Fruit fly (Drosophila melanogaster): ENCODE data around the gene Irp-1A.

Irp-1A gene

dm6 chr3R:22720808-22721306, 3.5 kb downstream of the Irp-1A start, which contains the start of gene wge (continued):
- TF ChIP-seq CG9817 (tag; optimal IDR thresholded peaks at IDR 0.05) = no peak
- peak; percentile 48 for TF ChIP-seq stwl (tag; optimal IDR thresholded peaks at IDR 0.05)
- no peak for TF ChIP-seq vvl (GFP tag; IDR thresholded peaks at IDR 0.05)
- TF ChIP-seq D (optimal IDR thresholded peaks at IDR 0.05) = no peak
- no peak for TF ChIP-seq D (GFP tag; optimal IDR thresholded peaks at IDR 0.05)
- TF ChIP-seq Sox102F (GFP tag; optimal IDR thresholded peaks at IDR 0.05) = no peak
- no peak for TF ChIP-seq CG10462 (GFP tag; optimal IDR thresholded peaks at IDR 0.05)
- TF ChIP-seq CG31224 (GFP tag; IDR thresholded peaks at IDR 0.05) = no peak
- TF ChIP-seq CG12219 (GFP tag; optimal IDR thresholded peaks at IDR 0.05) = no peak
- no peak for TF ChIP-seq Aef1 (GFP tag; IDR thresholded peaks at IDR 0.05)
- TF ChIP-seq CG4404 (GFP tag; IDR thresholded peaks at IDR 0.05) = no peak
- no peak for TF ChIP-seq CG4282 (GFP tag; optimal IDR thresholded peaks at IDR 0.05)
- no peak for TF ChIP-seq CG1832 (GFP tag; optimal IDR thresholded peaks at IDR 0.05)
- no peak for TF ChIP-seq Ravus (GFP tag; IDR thresholded peaks at IDR 0.05)
- no peak for TF ChIP-seq slou (GFP tag; optimal IDR thresholded peaks at IDR 0.05)
- no peak for TF ChIP-seq Dek (tag; optimal IDR thresholded peaks at IDR 0.05)
- TF ChIP-seq Doc3 (GFP tag; IDR thresholded peaks at IDR 0.05; ENCODE audit: partially characterized antibody) = peak; percentile 44; the same call in 2 of the 3 replicates
- TF ChIP-seq CG11085 (GFP tag; IDR thresholded peaks at IDR 0.05) = no peak
- TF ChIP-seq CG43689 (GFP tag; IDR thresholded peaks at IDR 0.05) = no peak
- TF ChIP-seq HLH3B (GFP tag; IDR thresholded peaks at IDR 0.05) = no peak
- peak; percentile 1 for TF ChIP-seq CG2678 (tag; optimal IDR thresholded peaks at IDR 0.05)
- TF ChIP-seq CG15073 (GFP tag; optimal IDR thresholded peaks at IDR 0.05) = no peak
- TF ChIP-seq CG32767 (GFP tag; IDR thresholded peaks at IDR 0.05) = no peak
- TF ChIP-seq jigr1 (GFP tag; IDR thresholded peaks at IDR 0.05) = no peak
- TF ChIP-seq nmo (GFP tag; optimal IDR thresholded peaks at IDR 0.05) = peak; percentile 21
- TF ChIP-seq CG15011 (GFP tag; optimal IDR thresholded peaks at IDR 0.05) = no peak
- TF ChIP-seq Lhr (GFP tag; optimal IDR thresholded peaks at IDR 0.05) = no peak
- peak; percentile 40; the same call in 1 of the 2 replicates for TF ChIP-seq Drgx (GFP tag; IDR thresholded peaks at IDR 0.05)
- no peak for TF ChIP-seq crc (GFP tag; optimal IDR thresholded peaks at IDR 0.05)
- peak; percentile 75 for TF ChIP-seq gfzf (GFP tag; optimal IDR thresholded peaks at IDR 0.05)
- no peak for TF ChIP-seq CG10959 (GFP tag; IDR thresholded peaks at IDR 0.05)
- TF ChIP-seq CG5245 (GFP tag; optimal IDR thresholded peaks at IDR 0.05) = no peak
- TF ChIP-seq CG13424 (tag; optimal IDR thresholded peaks at IDR 0.05) = no peak
- TF ChIP-seq sim (GFP tag; IDR thresholded peaks at IDR 0.05) = no peak
- TF ChIP-seq CG2875 (GFP tag; optimal IDR thresholded peaks at IDR 0.05) = no peak
- no peak for TF ChIP-seq CG8478 (optimal IDR thresholded peaks at IDR 0.05)
- no peak for TF ChIP-seq Oaz (GFP tag; IDR thresholded peaks at IDR 0.05)
- TF ChIP-seq CG4424 (GFP tag; optimal IDR thresholded peaks at IDR 0.05) = no peak
- no peak for TF ChIP-seq Stat92E (GFP tag; optimal IDR thresholded peaks at IDR 0.05)
- TF ChIP-seq Nf-YA (GFP tag; IDR thresholded peaks at IDR 0.05) = no peak
- no peak for TF ChIP-seq Camta (GFP tag; optimal IDR thresholded peaks at IDR 0.05)
- no peak; the same call in 1 of the 2 replicates for TF ChIP-seq sna (GFP tag; IDR thresholded peaks at IDR 0.05; ENCODE audit: partially characterized antibody)
- TF ChIP-seq bsh (GFP tag; optimal IDR thresholded peaks at IDR 0.05) = peak in 1 of 2 experiments; percentile 94
- TF ChIP-seq CG6765 (GFP tag; optimal IDR thresholded peaks at IDR 0.05) = no peak
- TF ChIP-seq ap (GFP tag; IDR thresholded peaks at IDR 0.05) = no peak
- TF ChIP-seq CG7357 (GFP tag; IDR thresholded peaks at IDR 0.05) = no peak
- no peak for TF ChIP-seq peb (GFP tag; IDR thresholded peaks at IDR 0.05)
- peak; percentile 58; the same call in 1 of the 3 replicates for TF ChIP-seq Opbp (GFP tag; IDR thresholded peaks at IDR 0.05; ENCODE audit: partially characterized antibody)
- no peak for TF ChIP-seq gem (tag; optimal IDR thresholded peaks at IDR 0.05)
- no peak for TF ChIP-seq CG14965 (GFP tag; optimal IDR thresholded peaks at IDR 0.05; ENCODE audit: borderline replicate concordance)
- TF ChIP-seq CG3407 (GFP tag; optimal IDR thresholded peaks at IDR 0.05) = no peak
